Fruit fly (Drosophila melanogaster) whole organism, embryonic: ENCODE results near the gene CG4497.

ENCODE experiments used
- Aef1 ChIP-seq: fragments of 200-800 bp; sonication (Bioruptor generic); IDR thresholded peaks from 3 replicates; pipeline ENCODE4 v1.3.6; 2022; ENCODE audit warnings: missing biosample characterization, missing genetic modification characterization
- Bteb2 ChIP-seq: fragments of 200-800 bp; sonication (Bioruptor generic); optimal IDR thresholded peaks from 2 replicates; lab custom pipeline; 2016; ENCODE audit warnings: missing biosample characterization, missing genetic modification characterization
- CG1024 ChIP-seq: fragments of 200-800 bp; sonication (Bioruptor generic); IDR thresholded peaks from 2 replicates; pipeline ENCODE4 v1.3.6; 2022; ENCODE audit warnings: missing biosample characterization, missing genetic modification characterization
- CG11085 ChIP-seq: fragments of 200-800 bp; sonication (Bioruptor generic); IDR thresholded peaks from 2 replicates; pipeline ENCODE4 v1.3.6; 2022; ENCODE audit warnings: missing biosample characterization, missing genetic modification characterization
- CG11504 ChIP-seq: fragments of 200-800 bp; sonication (Bioruptor generic); optimal IDR thresholded peaks from 3 replicates; lab custom pipeline; 2019; ENCODE audit warnings: missing biosample characterization, mild to moderate bottlenecking, missing genetic modification characterization, moderate library complexity
- CG12071 ChIP-seq: fragments of 200-800 bp; sonication (Bioruptor generic); optimal IDR thresholded peaks from 3 replicates; lab custom pipeline; 2018; ENCODE audit warnings: missing biosample characterization, mild to moderate bottlenecking, missing genetic modification characterization
- CG17612 ChIP-seq: fragments of 200-800 bp; sonication (Bioruptor generic); IDR thresholded peaks from 2 replicates; pipeline ENCODE4 v1.3.6; 2022; ENCODE audit warnings: missing biosample characterization, missing genetic modification characterization
- CG2712 ChIP-seq: fragments of 200-800 bp; optimal IDR thresholded peaks from 3 replicates; lab custom pipeline; 2019; ENCODE audit warnings: missing biosample characterization, mild to moderate bottlenecking, missing genetic modification characterization, moderate library complexity
- CG30020 ChIP-seq: fragments of 200-800 bp; optimal IDR thresholded peaks from 2 replicates; lab custom pipeline; 2019; ENCODE audit warnings: missing biosample characterization, mild to moderate bottlenecking, missing genetic modification characterization, moderate library complexity
- CG34376 ChIP-seq: fragments of 200-800 bp; sonication (Bioruptor generic); optimal IDR thresholded peaks from 2 replicates; lab custom pipeline; 2018; ENCODE audit warnings: missing biosample characterization, mild to moderate bottlenecking, missing genetic modification characterization
- CG3726 ChIP-seq: fragments of 200-800 bp; sonication (Bioruptor generic); IDR thresholded peaks from 3 replicates; pipeline ENCODE4, ENCODE4 v1.3.6; 2022; ENCODE audit warnings: missing biosample characterization, missing genetic modification characterization
- CG4854 ChIP-seq: fragments of 200-800 bp; sonication (Bioruptor generic); optimal IDR thresholded peaks from 2 replicates; lab custom pipeline; 2016; ENCODE audit warnings: missing biosample characterization, missing genetic modification characterization, inconsistent platforms
- CG9437 ChIP-seq: fragments of 200-800 bp; sonication (Bioruptor generic); optimal IDR thresholded peaks from 2 replicates; lab custom pipeline; 2018; ENCODE audit warnings: missing biosample characterization, mild to moderate bottlenecking, missing genetic modification characterization
- Camta ChIP-seq: fragments of 200-800 bp; sonication (Bioruptor generic); optimal IDR thresholded peaks from 2 replicates; lab custom pipeline; 2016; ENCODE audit warnings: missing biosample characterization, missing genetic modification characterization
- D19A ChIP-seq: fragments of 200-800 bp; optimal IDR thresholded peaks from 3 replicates; lab custom pipeline; 2019; ENCODE audit warnings: missing biosample characterization, mild to moderate bottlenecking, missing genetic modification characterization, moderate library complexity
- Deaf1 ChIP-seq: fragments of 200-800 bp; optimal IDR thresholded peaks from 3 replicates; lab custom pipeline; 2019; ENCODE audit warnings: missing biosample characterization, mild to moderate bottlenecking, missing genetic modification characterization, moderate library complexity
- Dek ChIP-seq: fragments of 200-800 bp; sonication (Bioruptor generic); optimal IDR thresholded peaks from 3 replicates; lab custom pipeline; 2019; ENCODE audit warnings: missing biosample characterization, mild to moderate bottlenecking, missing genetic modification characterization, moderate library complexity
- Dp ChIP-seq: fragments of 200-800 bp; sonication (Bioruptor generic); optimal IDR thresholded peaks from 2 replicates; lab custom pipeline; 2018; ENCODE audit warnings: missing biosample characterization, mild to moderate bottlenecking, missing genetic modification characterization, moderate library complexity
- GATAe ChIP-seq: fragments of 200-800 bp; sonication (Bioruptor generic); conservative IDR thresholded peaks from 2 replicates; pipeline ENCODE4 v1.3.6; 2022; ENCODE audit warnings: missing biosample characterization, missing genetic modification characterization
- HmgZ ChIP-seq: fragments of 200-800 bp; sonication (Bioruptor generic); optimal IDR thresholded peaks from 2 replicates; lab custom pipeline; 2018; ENCODE audit warnings: missing biosample characterization, mild to moderate bottlenecking, missing genetic modification characterization
- Hr39 ChIP-seq: fragments of >200 bp; optimal IDR thresholded peaks from 2 replicates; lab custom pipeline; 2017
- Hr78 ChIP-seq, 2 experiments: fragments of 200-800 bp in 1 of 2; fragments of >200 bp in 1 of 2; sonication (Bioruptor generic) in 1 of 2; optimal IDR thresholded peaks; 2 replicates each; lab custom pipeline; 2017 to 2019; ENCODE audit warnings: missing biosample characterization in 2 of 2, missing genetic modification characterization in 2 of 2, mild to moderate bottlenecking in 1 of 2, moderate library complexity in 1 of 2
- NfI ChIP-seq: fragments of 200-800 bp; sonication (Bioruptor generic); optimal IDR thresholded peaks from 3 replicates; lab custom pipeline; 2018; ENCODE audit warnings: missing biosample characterization, mild to moderate bottlenecking, missing genetic modification characterization, moderate library complexity
- Spps ChIP-seq: fragments of 200-800 bp; sonication (Bioruptor generic); optimal IDR thresholded peaks from 2 replicates; lab custom pipeline; 2018; ENCODE audit warnings: missing biosample characterization, mild to moderate bottlenecking, missing genetic modification characterization
- Sry-β ChIP-seq: fragments of 200-800 bp; sonication (Bioruptor generic); optimal IDR thresholded peaks from 2 replicates; lab custom pipeline; 2018; ENCODE audit warnings: missing biosample characterization, mild to moderate bottlenecking, missing genetic modification characterization, moderate library complexity
- Stat92E ChIP-seq, 3 experiments: fragments of >200 bp in 2 of 3; fragments of 200-800 bp in 1 of 3; sonication (Bioruptor generic) in 1 of 3; optimal IDR thresholded peaks; 2 replicates each; lab custom pipeline; 2017 to 2019; ENCODE audit warnings: missing biosample characterization in 3 of 3, missing genetic modification characterization in 3 of 3, mild to moderate bottlenecking in 1 of 3, moderate library complexity in 1 of 3
- Taf1 ChIP-seq: fragments of 200-800 bp; sonication (Bioruptor generic); IDR thresholded peaks from 2 replicates; pipeline ENCODE4 v1.3.6; 2022; ENCODE audit warnings: missing biosample characterization, missing genetic modification characterization
- Trl ChIP-seq, 3 experiments: fragments of >200 bp in 2 of 3; fragments of 200-800 bp in 1 of 3; sonication (Bioruptor generic) in 1 of 3; optimal IDR thresholded peaks; 2 replicates in 1 of 3; 3 replicates in 2 of 3; lab custom pipeline; 2016 to 2017; ENCODE audit warnings: missing biosample characterization in 1 of 3, missing genetic modification characterization in 1 of 3
- ash1 ChIP-seq: fragments of 200-800 bp; sonication (Bioruptor generic); optimal IDR thresholded peaks from 2 replicates; lab custom pipeline; 2018; ENCODE audit warnings: missing biosample characterization, mild to moderate bottlenecking, missing genetic modification characterization
- bowl ChIP-seq: fragments of 200-800 bp; sonication (Bioruptor generic); IDR thresholded peaks from 2 replicates; pipeline ENCODE4 v1.3.6; 2022; ENCODE audit warnings: missing biosample characterization, missing genetic modification characterization
- chinmo ChIP-seq: fragments of 200-800 bp; sonication (Bioruptor generic); IDR thresholded peaks from 4 replicates; pipeline ENCODE4 v1.3.6; 2022; ENCODE audit warnings: missing biosample characterization, missing genetic modification characterization; ENCODE audit not compliant: partially characterized antibody
- dm ChIP-seq: fragments of 200-800 bp; sonication (Bioruptor generic); optimal IDR thresholded peaks from 3 replicates; lab custom pipeline; 2016; ENCODE audit warnings: missing biosample characterization, missing genetic modification characterization
- dpn ChIP-seq, 2 experiments: fragments of 200-800 bp; sonication (Bioruptor generic); optimal IDR thresholded peaks; 3 replicates each; lab custom pipeline; 2016; ENCODE audit warnings: missing biosample characterization in 2 of 2, missing genetic modification characterization in 2 of 2
- gfzf ChIP-seq: fragments of 200-800 bp; sonication (Bioruptor generic); optimal IDR thresholded peaks from 2 replicates; lab custom pipeline; 2016; ENCODE audit warnings: missing biosample characterization, mild to moderate bottlenecking, missing genetic modification characterization, moderate library complexity
- grn ChIP-seq: fragments of 200-800 bp; sonication (Bioruptor generic); optimal IDR thresholded peaks from 3 replicates; lab custom pipeline; 2017; ENCODE audit warnings: missing biosample characterization, missing genetic modification characterization
- gsb ChIP-seq: fragments of 200-800 bp; sonication (Bioruptor generic); IDR thresholded peaks from 2 replicates; pipeline ENCODE4 v1.3.6; 2022; ENCODE audit warnings: missing biosample characterization, missing genetic modification characterization
- hbn ChIP-seq: fragments of 200-800 bp; sonication (Bioruptor generic); IDR thresholded peaks from 2 replicates; pipeline ENCODE4 v1.3.6; 2022; ENCODE audit warnings: missing biosample characterization, missing genetic modification characterization; ENCODE audit not compliant: partially characterized antibody
- hkb ChIP-seq, 2 experiments: fragments of 200-800 bp in 1 of 2; fragments of >200 bp in 1 of 2; sonication (Bioruptor generic) in 1 of 2; IDR thresholded peaks in 1 of 2; optimal IDR thresholded peaks in 1 of 2; 2 replicates each; pipeline versions ENCODE4 v1.3.6 to Lab custom; 2017 to 2022; ENCODE audit warnings: missing biosample characterization in 1 of 2, missing genetic modification characterization in 1 of 2
- kay ChIP-seq: fragments of 200-800 bp; sonication (Bioruptor generic); optimal IDR thresholded peaks from 2 replicates; lab custom pipeline; 2016; ENCODE audit warnings: missing biosample characterization, missing genetic modification characterization
- kni ChIP-seq: fragments of 200-800 bp; sonication (Bioruptor generic); optimal IDR thresholded peaks from 3 replicates; lab custom pipeline; 2017; ENCODE audit warnings: mild to moderate bottlenecking, missing biosample characterization, missing genetic modification reagents, missing genetic modification characterization
- lmd ChIP-seq: fragments of 200-800 bp; sonication (Bioruptor generic); IDR thresholded peaks from 2 replicates; pipeline ENCODE4 v1.3.6; 2022; ENCODE audit warnings: missing biosample characterization, missing genetic modification characterization
- pum ChIP-seq: fragments of 200-800 bp; sonication (Bioruptor generic); optimal IDR thresholded peaks from 2 replicates; lab custom pipeline; 2016; ENCODE audit warnings: missing biosample characterization, missing genetic modification characterization
- rib ChIP-seq: fragments of 200-800 bp; sonication (Bioruptor generic); IDR thresholded peaks from 2 replicates; pipeline ENCODE4 v1.3.6; 2022; ENCODE audit warnings: missing biosample characterization, missing genetic modification characterization
- sd ChIP-seq: fragments of 200-800 bp; sonication (Bioruptor generic); optimal IDR thresholded peaks from 3 replicates; lab custom pipeline; 2018; ENCODE audit warnings: missing biosample characterization, mild to moderate bottlenecking, missing genetic modification characterization, moderate library complexity
- sob ChIP-seq: fragments of 200-800 bp; sonication (Bioruptor generic); IDR thresholded peaks from 2 replicates; pipeline ENCODE4 v1.3.6; 2022; ENCODE audit warnings: missing biosample characterization, missing genetic modification characterization
- sug ChIP-seq: fragments of 200-800 bp; optimal IDR thresholded peaks from 2 replicates; lab custom pipeline; 2019; ENCODE audit warnings: missing biosample characterization, mild to moderate bottlenecking, missing genetic modification characterization, moderate library complexity
- tin ChIP-seq: fragments of 200-800 bp; sonication (Bioruptor generic); optimal IDR thresholded peaks from 3 replicates; lab custom pipeline; 2016; ENCODE audit warnings: missing biosample characterization, missing genetic modification characterization
- trem ChIP-seq: fragments of 200-800 bp; optimal IDR thresholded peaks from 3 replicates; lab custom pipeline; 2019; ENCODE audit warnings: missing biosample characterization, mild to moderate bottlenecking, missing genetic modification characterization, moderate library complexity
- vvl ChIP-seq: fragments of 200-800 bp; sonication (Bioruptor generic); IDR thresholded peaks from 2 replicates; pipeline ENCODE4 v1.3.6; 2022; ENCODE audit warnings: missing biosample characterization, missing genetic modification characterization

The CG4497 gene

DNA sequence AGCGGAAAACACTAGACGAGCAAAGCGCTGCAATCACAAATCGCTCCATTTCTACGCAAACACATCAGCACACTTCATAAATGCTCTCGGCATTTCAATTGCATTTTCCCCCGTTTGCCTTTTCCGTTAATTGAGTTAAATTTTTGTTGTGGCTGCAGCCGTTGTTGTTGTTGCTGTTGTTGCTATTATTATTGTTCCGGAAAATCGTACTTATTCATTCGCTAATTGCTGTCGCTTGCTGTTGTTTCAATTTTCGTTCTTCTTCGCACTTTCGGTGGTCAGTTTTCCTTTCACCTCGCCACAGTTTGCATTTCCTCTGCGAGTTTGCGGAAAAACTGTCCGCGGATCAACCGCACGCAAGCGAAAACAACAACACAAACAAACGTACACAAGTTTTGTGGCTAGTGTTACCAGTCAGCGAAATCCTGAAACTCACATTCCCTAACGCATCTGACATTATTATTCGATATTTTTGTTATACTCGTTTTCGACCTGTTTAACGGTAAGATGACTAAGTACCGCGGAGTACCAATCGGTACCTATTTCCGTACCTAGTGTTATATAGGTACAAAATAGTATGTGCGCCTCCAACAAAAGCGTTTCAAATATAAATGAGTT, 25.4 kb upstream of the CG4497 start, which contains the start of gene CG13784 (continued):
- TF ChIP-seq Trl (optimal IDR thresholded peaks at IDR 0.05; lab: Kevin White, UChicago) (no peak), Trl (GFP tag; optimal IDR thresholded peaks at IDR 0.05; lab: Kevin White, UChicago) (no peak), Stat92E (GFP tag; optimal IDR thresholded peaks at IDR 0.05; lab: Kevin White, UChicago) (peak in 2 of 3 experiments; percentile 82), trem (peak; percentile 71), CG11504 (peak; percentile 56), Hr39 (lab: Kevin White, UChicago) (no peak), Sry-β (GFP tag; lab: Kevin White, UChicago) (no peak), gsb (no peak), dm (GFP tag; lab: Kevin White, UChicago) (peak; percentile 5), Bteb2 (GFP tag; lab: Kevin White, UChicago) (no peak), hkb (optimal IDR thresholded peaks at IDR 0.05; lab: Kevin White, UChicago) (no peak), hkb (GFP tag; IDR thresholded peaks at IDR 0.05; lab: Robert Waterston, UW) (peak; percentile 38; the same call in 1 of the 2 replicates), bowl (GFP tag; lab: Robert Waterston, UW) (no peak), Taf1 (GFP tag; lab: Robert Waterston, UW) (no peak), sob (GFP tag; lab: Robert Waterston, UW) (peak; percentile 57; the same call in 1 of the 2 replicates), Spps (tag; lab: Kevin White, UChicago) (no peak), CG12071 (GFP tag; lab: Kevin White, UChicago) (peak; percentile 27), Camta (GFP tag; lab: Kevin White, UChicago) (no peak), rib (GFP tag; lab: Robert Waterston, UW) (peak; percentile 74), hbn (GFP tag; lab: Robert Waterston, UW) (peak; percentile 51; the same call in 1 of the 2 replicates), HmgZ (peak; percentile 85), Dek (tag; lab: Kevin White, UChicago) (peak; percentile 69), Hr78 (GFP tag; optimal IDR thresholded peaks at IDR 0.05; lab: Kevin White, UChicago) (no peak), CG3726 (no peak), gfzf (GFP tag; lab: Kevin White, UChicago) (peak; percentile 96), CG17612 (GFP tag; lab: Robert Waterston, UW) (0 out of 2 replicates have a peak, but pooled peaks have one; percentile 17), CG2712 (tag; lab: Kevin White, UChicago) (peak; percentile 55), vvl (GFP tag; lab: Robert Waterston, UW) (peak; percentile 64), CG4854 (no peak), D19A (peak; percentile 44), CG9437 (GFP tag; lab: Kevin White, UChicago) (no peak), kni (peak; percentile 23), tin (GFP tag; lab: Kevin White, UChicago) (peak; percentile 17), NfI (GFP tag; lab: Kevin White, UChicago) (peak; percentile 27), grn (GFP tag; lab: Kevin White, UChicago) (no peak), pum (no peak), ash1 (GFP tag; lab: Kevin White, UChicago) (peak; percentile 41), CG30020 (tag; lab: Kevin White, UChicago) (peak; percentile 81), lmd (GFP tag; lab: Robert Waterston, UW) (peak; percentile 26; the same call in 1 of the 2 replicates), dpn (GFP tag; optimal IDR thresholded peaks at IDR 0.05; lab: Kevin White, UChicago) (peak in 1 of 2 experiments; percentile 28), sug (peak; percentile 44), CG11085 (GFP tag; lab: Robert Waterston, UW) (no peak), Deaf1 (tag; lab: Kevin White, UChicago) (no peak), CG34376 (peak; percentile 73), Dp (GFP tag; lab: Kevin White, UChicago) (peak; percentile 42), sd (peak; percentile 29), Aef1 (GFP tag; lab: Robert Waterston, UW) (peak; percentile 70), chinmo (GFP tag; lab: Robert Waterston, UW) (peak; percentile 83; the same call in 2 of the 4 replicates), kay (GFP tag; lab: Kevin White, UChicago) (peak; percentile 35), CG1024 (peak; percentile 60; the same call in 1 of the 2 replicates), GATAe (no peak)
